Comparison of ENCODE assay signal across 1 fruit fly cellular context in genomic region chr3R:6457055-6457391, dm6.
TF ChIP-seq lines count a peak whose summit lies in the region.

Gene Zif, plus strand, starts transcription at chr3R:6457088.

TF ChIP-seq in whole organism, embryonic, 481 proteins besides CTCF, POLR2A, EP300 and RAD21 (continued from another document and continues in another):
- TF ChIP-seq NFAT (GFP tag; IDR thresholded peaks at IDR 0.05; lab: Robert Waterston, UW) (peak; percentile 72), CG9817 (tag; optimal IDR thresholded peaks at IDR 0.05; lab: Kevin White, UChicago) (peak; percentile 58), CG11723 (GFP tag; optimal IDR thresholded peaks at IDR 0.05; lab: Kevin White, UChicago) (no peak), CG13287 (GFP tag; IDR thresholded peaks at IDR 0.05; lab: Robert Waterston, UW; ENCODE audit: partially characterized antibody) (peak; percentile 30; the same call in 1 of the 2 replicates), CG31224 (GFP tag; IDR thresholded peaks at IDR 0.05; lab: Robert Waterston, UW) (no peak), kah (GFP tag; optimal IDR thresholded peaks at IDR 0.05; lab: Kevin White, UChicago) (no peak), CG7357 (GFP tag; IDR thresholded peaks at IDR 0.05; lab: Robert Waterston, UW) (no peak), CG3281 (GFP tag; optimal IDR thresholded peaks at IDR 0.05; lab: Kevin White, UChicago) (no peak), nerfin-2 (GFP tag; IDR thresholded peaks at IDR 0.05; lab: Robert Waterston, UW; ENCODE audit: partially characterized antibody) (no peak), Scr (GFP tag; IDR thresholded peaks at IDR 0.05; lab: Robert Waterston, UW; ENCODE audit: partially characterized antibody) (no peak), aop (GFP tag; IDR thresholded peaks at IDR 0.05; lab: Robert Waterston, UW) (no peak), CG12769 (tag; optimal IDR thresholded peaks at IDR 0.05; lab: Kevin White, UChicago) (no peak), pzg (GFP tag; optimal IDR thresholded peaks at IDR 0.05; lab: Kevin White, UChicago) (peak; percentile 65), stwl (tag; optimal IDR thresholded peaks at IDR 0.05; lab: Kevin White, UChicago) (peak; percentile 31), pfk (GFP tag; optimal IDR thresholded peaks at IDR 0.05; lab: Kevin White, UChicago) (no peak), CG17612 (GFP tag; IDR thresholded peaks at IDR 0.05; lab: Robert Waterston, UW) (no peak), CG8290 (GFP tag; optimal IDR thresholded peaks at IDR 0.05; lab: Kevin White, UChicago) (no peak), CG8290 (tag; optimal IDR thresholded peaks at IDR 0.05; lab: Kevin White, UChicago) (no peak), MESR4 (GFP tag; optimal IDR thresholded peaks at IDR 0.05; lab: Kevin White, UChicago) (peak; percentile 86), CG12155 (GFP tag; optimal IDR thresholded peaks at IDR 0.05; lab: Kevin White, UChicago) (peak; percentile 52), CG13624 (GFP tag; optimal IDR thresholded peaks at IDR 0.05; lab: Kevin White, UChicago) (peak; percentile 46), CG2875 (GFP tag; optimal IDR thresholded peaks at IDR 0.05; lab: Kevin White, UChicago) (no peak), B-H2 (GFP tag; optimal IDR thresholded peaks at IDR 0.05; lab: Kevin White, UChicago) (peak; percentile 41), Meics (GFP tag; optimal IDR thresholded peaks at IDR 0.05; lab: Kevin White, UChicago) (no peak), CG14014 (GFP tag; IDR thresholded peaks at IDR 0.05; lab: Robert Waterston, UW) (peak; percentile 34; the same call in 1 of the 2 replicates), Bgb (GFP tag; IDR thresholded peaks at IDR 0.05; lab: Robert Waterston, UW; ENCODE audit: partially characterized antibody) (no peak), CG14441 (GFP tag; IDR thresholded peaks at IDR 0.05; lab: Robert Waterston, UW) (0 out of 2 replicates have a peak, but pooled peaks have one; percentile 26), CG11398 (GFP tag; optimal IDR thresholded peaks at IDR 0.05; lab: Kevin White, UChicago) (peak; percentile 11), al (GFP tag; IDR thresholded peaks at IDR 0.05; lab: Robert Waterston, UW) (peak; percentile 35; the same call in 1 of the 2 replicates), CG6791 (GFP tag; IDR thresholded peaks at IDR 0.05; lab: Robert Waterston, UW; ENCODE audit: partially characterized antibody) (0 out of 3 replicates have a peak, but pooled peaks have one; percentile 10), Mes4 (GFP tag; optimal IDR thresholded peaks at IDR 0.05; lab: Kevin White, UChicago) (no peak), D19B (GFP tag; optimal IDR thresholded peaks at IDR 0.05; lab: Kevin White, UChicago) (no peak), Camta (GFP tag; optimal IDR thresholded peaks at IDR 0.05; lab: Kevin White, UChicago) (peak; percentile 24), CG10147 (GFP tag; optimal IDR thresholded peaks at IDR 0.05; lab: Kevin White, UChicago) (no peak), Atf-2 (GFP tag; optimal IDR thresholded peaks at IDR 0.05; lab: Kevin White, UChicago) (no peak), tna (GFP tag; IDR thresholded peaks at IDR 0.05; lab: Robert Waterston, UW; ENCODE audit: partially characterized antibody) (no peak), az2 (GFP tag; optimal IDR thresholded peaks at IDR 0.05; lab: Kevin White, UChicago) (peak; percentile 46), ems (GFP tag; optimal IDR thresholded peaks at IDR 0.05; lab: Kevin White, UChicago) (peak; percentile 45), Dp (GFP tag; optimal IDR thresholded peaks at IDR 0.05; lab: Kevin White, UChicago) (peak; percentile 72), CG9932 (GFP tag; IDR thresholded peaks at IDR 0.05; lab: Robert Waterston, UW) (peak; percentile 89), Doc2 (GFP tag; IDR thresholded peaks at IDR 0.05; lab: Robert Waterston, UW) (no peak), gcm (GFP tag; optimal IDR thresholded peaks at IDR 0.05; lab: Kevin White, UChicago) (no peak), Six4 (GFP tag; optimal IDR thresholded peaks at IDR 0.05; lab: Kevin White, UChicago) (no peak), gfzf (GFP tag; optimal IDR thresholded peaks at IDR 0.05; lab: Kevin White, UChicago) (no peak), CG18262 (tag; optimal IDR thresholded peaks at IDR 0.05; lab: Kevin White, UChicago) (no peak), twi (tag; optimal IDR thresholded peaks at IDR 0.05; lab: Kevin White, UChicago) (peak; percentile 4), amos (GFP tag; IDR thresholded peaks at IDR 0.05; lab: Robert Waterston, UW; ENCODE audit: partially characterized antibody) (peak; percentile 56), CG1647 (GFP tag; optimal IDR thresholded peaks at IDR 0.05; lab: Kevin White, UChicago) (peak; percentile 42), CG30403 (GFP tag; optimal IDR thresholded peaks at IDR 0.05; lab: Kevin White, UChicago) (peak; percentile 31), abd-A (tag; optimal IDR thresholded peaks at IDR 0.05; lab: Kevin White, UChicago) (no peak), row (GFP tag; IDR thresholded peaks at IDR 0.05; lab: Robert Waterston, UW) (peak; percentile 82), CG12071 (GFP tag; optimal IDR thresholded peaks at IDR 0.05; lab: Kevin White, UChicago) (no peak), CG7786 (GFP tag; optimal IDR thresholded peaks at IDR 0.05; lab: Kevin White, UChicago) (peak; percentile 54), CG11456 (GFP tag; IDR thresholded peaks at IDR 0.05; lab: Robert Waterston, UW) (peak; percentile 80), org-1 (GFP tag; optimal IDR thresholded peaks at IDR 0.05; lab: Kevin White, UChicago) (no peak), zen (tag; optimal IDR thresholded peaks at IDR 0.05; lab: Kevin White, UChicago) (no peak), CG7928 (GFP tag; optimal IDR thresholded peaks at IDR 0.05; lab: Kevin White, UChicago) (peak; percentile 91), dati (GFP tag; IDR thresholded peaks at IDR 0.05; lab: Robert Waterston, UW) (no peak), Chrac-16 (GFP tag; optimal IDR thresholded peaks at IDR 0.05; lab: Kevin White, UChicago) (peak; percentile 1), stc (GFP tag; IDR thresholded peaks at IDR 0.05; lab: Robert Waterston, UW) (no peak), ERR (GFP tag; optimal IDR thresholded peaks at IDR 0.05; lab: Kevin White, UChicago) (peak; percentile 36), CG11696 (GFP tag; IDR thresholded peaks at IDR 0.05; lab: Robert Waterston, UW) (no peak), jing (GFP tag; optimal IDR thresholded peaks at IDR 0.05; lab: Kevin White, UChicago) (no peak), Blimp-1 (GFP tag; optimal IDR thresholded peaks at IDR 0.05; lab: Kevin White, UChicago) (no peak), btn (GFP tag; optimal IDR thresholded peaks at IDR 0.05; lab: Kevin White, UChicago) (no peak), HmgD (GFP tag; optimal IDR thresholded peaks at IDR 0.05; lab: Kevin White, UChicago) (no peak), CG13424 (tag; optimal IDR thresholded peaks at IDR 0.05; lab: Kevin White, UChicago) (peak; percentile 2), kni (GFP tag; optimal IDR thresholded peaks at IDR 0.05; lab: Kevin White, UChicago) (no peak), zfh1 (GFP tag; IDR thresholded peaks at IDR 0.05; lab: Robert Waterston, UW) (peak; percentile 47; the same call in 1 of the 3 replicates), pum (GFP tag; optimal IDR thresholded peaks at IDR 0.05; lab: Kevin White, UChicago) (peak; percentile 35), Vsx1 (GFP tag; optimal IDR thresholded peaks at IDR 0.05; lab: Kevin White, UChicago) (no peak), mirr (GFP tag; optimal IDR thresholded peaks at IDR 0.05; lab: Kevin White, UChicago) (no peak), slou (GFP tag; optimal IDR thresholded peaks at IDR 0.05; lab: Kevin White, UChicago) (no peak), Stat92E (GFP tag; optimal IDR thresholded peaks at IDR 0.05; lab: Kevin White, UChicago) (no peak), CG6272 (GFP tag; IDR thresholded peaks at IDR 0.05; lab: Robert Waterston, UW) (peak; percentile 31; the same call in 1 of the 2 replicates), luna (GFP tag; optimal IDR thresholded peaks at IDR 0.05; lab: Kevin White, UChicago) (no peak), Kr (GFP tag; optimal IDR thresholded peaks at IDR 0.05; lab: Kevin White, UChicago) (no peak), CHES-1-like (GFP tag; optimal IDR thresholded peaks at IDR 0.05; lab: Kevin White, UChicago) (peak; percentile 14), CG7987 (GFP tag; optimal IDR thresholded peaks at IDR 0.05; lab: Kevin White, UChicago) (peak; percentile 45), CG2712 (tag; optimal IDR thresholded peaks at IDR 0.05; lab: Kevin White, UChicago) (peak; percentile 27), CG10959 (GFP tag; IDR thresholded peaks at IDR 0.05; lab: Robert Waterston, UW) (no peak), CG42726 (GFP tag; IDR thresholded peaks at IDR 0.05; lab: Robert Waterston, UW; ENCODE audit: partially characterized antibody) (no peak), pb (GFP tag; optimal IDR thresholded peaks at IDR 0.05; lab: Kevin White, UChicago) (no peak), Bdp1 (GFP tag; optimal IDR thresholded peaks at IDR 0.05; lab: Kevin White, UChicago) (peak; percentile 35), CG4617 (GFP tag; optimal IDR thresholded peaks at IDR 0.05; lab: Kevin White, UChicago; ENCODE audit: borderline replicate concordance) (peak; percentile 53), Sox102F (GFP tag; optimal IDR thresholded peaks at IDR 0.05; lab: Kevin White, UChicago) (no peak), tx (GFP tag; optimal IDR thresholded peaks at IDR 0.05; lab: Kevin White, UChicago) (peak; percentile 31), vfl (GFP tag; optimal IDR thresholded peaks at IDR 0.05; lab: Kevin White, UChicago) (peak; percentile 38), gsb (GFP tag; IDR thresholded peaks at IDR 0.05; lab: Robert Waterston, UW) (no peak), CG8089 (GFP tag; optimal IDR thresholded peaks at IDR 0.05; lab: Kevin White, UChicago) (peak; percentile 10), Xrp1 (GFP tag; IDR thresholded peaks at IDR 0.05; lab: Robert Waterston, UW) (peak; percentile 58), CG5953 (GFP tag; IDR thresholded peaks at IDR 0.05; lab: Robert Waterston, UW) (no peak), oc (tag; optimal IDR thresholded peaks at IDR 0.05; lab: Kevin White, UChicago) (no peak), caup (GFP tag; optimal IDR thresholded peaks at IDR 0.05; lab: Kevin White, UChicago; ENCODE audit: severe bottlenecking) (no peak), Hsf (GFP tag; optimal IDR thresholded peaks at IDR 0.05; lab: Kevin White, UChicago) (peak; percentile 30), CG33213 (GFP tag; optimal IDR thresholded peaks at IDR 0.05; lab: Kevin White, UChicago) (peak; percentile 36), Oaz (GFP tag; IDR thresholded peaks at IDR 0.05; lab: Robert Waterston, UW) (no peak), Sry-δ (GFP tag; optimal IDR thresholded peaks at IDR 0.05; lab: Kevin White, UChicago) (peak; percentile 45), Gsc (GFP tag; IDR thresholded peaks at IDR 0.05; lab: Robert Waterston, UW) (no peak), CG9437 (GFP tag; optimal IDR thresholded peaks at IDR 0.05; lab: Kevin White, UChicago) (peak; percentile 1), lmd (GFP tag; IDR thresholded peaks at IDR 0.05; lab: Robert Waterston, UW) (no peak; the same call in 1 of the 2 replicates), sob (GFP tag; IDR thresholded peaks at IDR 0.05; lab: Robert Waterston, UW) (peak; percentile 84), CG4404 (GFP tag; IDR thresholded peaks at IDR 0.05; lab: Robert Waterston, UW) (peak; percentile 45; the same call in 1 of the 2 replicates), CG18011 (GFP tag; optimal IDR thresholded peaks at IDR 0.05; lab: Kevin White, UChicago) (peak; percentile 27), CG34376 (GFP tag; optimal IDR thresholded peaks at IDR 0.05; lab: Kevin White, UChicago) (no peak), ssp (GFP tag; IDR thresholded peaks at IDR 0.05; lab: Robert Waterston, UW) (peak; percentile 24; the same call in 1 of the 2 replicates), hbn (GFP tag; IDR thresholded peaks at IDR 0.05; lab: Robert Waterston, UW; ENCODE audit: partially characterized antibody) (no peak), CG12391 (tag; optimal IDR thresholded peaks at IDR 0.05; lab: Kevin White, UChicago) (peak; percentile 27), nmo (GFP tag; optimal IDR thresholded peaks at IDR 0.05; lab: Kevin White, UChicago) (peak; percentile 30), wor (GFP tag; IDR thresholded peaks at IDR 0.05; lab: Robert Waterston, UW) (no peak), Side (GFP tag; optimal IDR thresholded peaks at IDR 0.05; lab: Kevin White, UChicago) (peak; percentile 37), CG3847 (GFP tag; IDR thresholded peaks at IDR 0.05; lab: Robert Waterston, UW) (peak; percentile 64), CG14710 (tag; optimal IDR thresholded peaks at IDR 0.05; lab: Kevin White, UChicago) (peak; percentile 8), fd3F (GFP tag; optimal IDR thresholded peaks at IDR 0.05; lab: Kevin White, UChicago) (no peak), Aef1 (GFP tag; IDR thresholded peaks at IDR 0.05; lab: Robert Waterston, UW) (0 out of 3 replicates have a peak, but pooled peaks have one; percentile 24), CG10267 (tag; optimal IDR thresholded peaks at IDR 0.05; lab: Kevin White, UChicago) (peak; percentile 97), usp (GFP tag; optimal IDR thresholded peaks at IDR 0.05; lab: Kevin White, UChicago) (no peak), Xbp1 (GFP tag; optimal IDR thresholded peaks at IDR 0.05; lab: Kevin White, UChicago) (peak; percentile 61), schlank (tag; optimal IDR thresholded peaks at IDR 0.05; lab: Kevin White, UChicago) (no peak), CG7271 (tag; optimal IDR thresholded peaks at IDR 0.05; lab: Kevin White, UChicago) (no peak), nerfin-1 (tag; optimal IDR thresholded peaks at IDR 0.05; lab: Kevin White, UChicago) (no peak), CG4820 (GFP tag; optimal IDR thresholded peaks at IDR 0.05; lab: Kevin White, UChicago) (no peak), CG17328 (GFP tag; IDR thresholded peaks at IDR 0.05; lab: Robert Waterston, UW) (no peak), pnt (GFP tag; optimal IDR thresholded peaks at IDR 0.05; lab: Kevin White, UChicago) (no peak), CG9215 (GFP tag; IDR thresholded peaks at IDR 0.05; lab: Robert Waterston, UW) (peak; percentile 28; the same call in 1 of the 2 replicates), NK7.1 (GFP tag; optimal IDR thresholded peaks at IDR 0.05; lab: Kevin White, UChicago) (no peak), danr (GFP tag; IDR thresholded peaks at IDR 0.05; lab: Robert Waterston, UW) (no peak), eyg (GFP tag; optimal IDR thresholded peaks at IDR 0.05; lab: Kevin White, UChicago) (no peak), PHDP (tag; optimal IDR thresholded peaks at IDR 0.05; lab: Kevin White, UChicago) (no peak), toy (GFP tag; IDR thresholded peaks at IDR 0.05; lab: Robert Waterston, UW) (no peak), D (optimal IDR thresholded peaks at IDR 0.05; lab: Kevin White, UChicago) (no peak), D (GFP tag; optimal IDR thresholded peaks at IDR 0.05; lab: Kevin White, UChicago) (no peak), CG7556 (GFP tag; optimal IDR thresholded peaks at IDR 0.05; lab: Kevin White, UChicago) (no peak)
